Worm (Caenorhabditis elegans) whole organism, L1 larva: ENCODE results near the gene eri-12.

Experiments used
- jun-1 ChIP-seq: fragments of 150-350 bp; optimal IDR thresholded peaks from 2 replicates; lab custom pipeline; 2014; ENCODE audit warnings: missing biosample characterization, missing genetic modification reagents, missing genetic modification characterization
- rnt-1 ChIP-seq: sonication (generic microtip); optimal IDR thresholded peaks from 2 replicates; lab custom pipeline; 2016; ENCODE audit warnings: mild to moderate bottlenecking, missing genetic modification characterization, moderate library complexity, missing compliant biosample characterization

DNA sequence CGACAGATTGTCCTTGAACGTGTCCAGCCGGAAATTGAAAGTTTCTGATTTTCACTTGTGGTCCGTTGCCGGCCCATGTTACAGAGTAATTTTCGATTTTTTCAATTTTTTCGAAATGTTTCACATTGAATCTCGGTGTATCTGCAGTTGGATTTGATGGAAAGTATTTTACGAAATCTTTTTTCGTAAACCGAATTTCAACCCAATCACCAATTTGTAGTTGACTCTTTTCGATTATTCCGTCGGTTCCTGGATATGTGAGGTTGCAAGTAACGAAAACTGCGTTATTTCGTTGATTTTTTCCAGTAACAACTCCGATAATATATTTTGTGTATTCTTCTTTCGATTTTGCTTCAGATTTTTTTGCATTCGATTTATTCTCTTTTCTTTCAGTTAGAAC, 7.0 kb upstream of the eri-12 start:
- TF ChIP-seq rnt-1 (no peak), jun-1 (tag; lab: Kevin White, UChicago) (no peak)
